Worm (Caenorhabditis elegans) whole organism, early embryonic: ENCODE measurements around the gene mdt-26.

Experiments
- B0310.2 ChIP-seq: sonication (generic microtip); optimal IDR thresholded peaks from 2 replicates; lab custom pipeline; 2016; ENCODE audit warnings: mild to moderate bottlenecking, missing genetic modification characterization, missing compliant biosample characterization
- F13C5.2 ChIP-seq: sonication (generic microtip); optimal IDR thresholded peaks from 2 replicates; lab custom pipeline; 2017; ENCODE audit warnings: mild to moderate bottlenecking, missing genetic modification characterization, inconsistent platforms, missing compliant biosample characterization
- aly-1 ChIP-seq: sonication (generic microtip); optimal IDR thresholded peaks from 2 replicates; lab custom pipeline; 2016; ENCODE audit warnings: missing genetic modification characterization, missing compliant biosample characterization
- ama-1 ChIP-seq: fragments of 150-350 bp; optimal IDR thresholded peaks from 2 replicates; lab custom pipeline; 2014
- ceh-13 ChIP-seq: fragments of 200-800 bp; sonication (Bioruptor generic); optimal IDR thresholded peaks from 2 replicates; lab custom pipeline; 2018; ENCODE audit warnings: mild to moderate bottlenecking, missing genetic modification characterization, missing compliant biosample characterization
- ceh-36 ChIP-seq: sonication (generic microtip); optimal IDR thresholded peaks from 2 replicates; lab custom pipeline; 2016; ENCODE audit warnings: missing genetic modification characterization, inconsistent platforms, missing compliant biosample characterization
- ets-7 ChIP-seq: sonication (generic microtip); optimal IDR thresholded peaks from 2 replicates; lab custom pipeline; 2016; ENCODE audit warnings: missing genotype, missing genetic modification characterization, missing compliant biosample characterization
- flt-1 ChIP-seq: fragments of 200-800 bp; sonication (Bioruptor generic); IDR thresholded peaks from 2 replicates; pipeline ENCODE4 v1.3.6; 2022; ENCODE audit warnings: missing genetic modification characterization, missing compliant biosample characterization
- hmbx-1 ChIP-seq: sonication (generic microtip); optimal IDR thresholded peaks from 2 replicates; lab custom pipeline; 2016; ENCODE audit warnings: mild to moderate bottlenecking, missing genetic modification characterization, missing compliant biosample characterization
- hmg-4 ChIP-seq: fragments of 200-800 bp; sonication (Bioruptor generic); optimal IDR thresholded peaks from 2 replicates; lab custom pipeline; 2018; ENCODE audit warnings: mild to moderate bottlenecking, missing genetic modification characterization, missing compliant biosample characterization
- hnd-1 ChIP-seq: sonication (generic microtip); optimal IDR thresholded peaks from 2 replicates; lab custom pipeline; 2016; ENCODE audit warnings: missing genetic modification characterization, missing compliant biosample characterization
- pes-1 ChIP-seq: fragments of 200-800 bp; sonication (Bioruptor generic); IDR thresholded peaks from 2 replicates; pipeline ENCODE4 v1.3.6; 2022; ENCODE audit warnings: missing genetic modification reagents, missing genetic modification characterization, missing compliant biosample characterization
- scrt-1 ChIP-seq: fragments of 200-800 bp; sonication (Bioruptor generic); IDR thresholded peaks from 2 replicates; pipeline ENCODE4 v1.3.6; 2022; ENCODE audit warnings: missing genetic modification characterization, missing compliant biosample characterization
- sea-1 ChIP-seq: fragments of 200-800 bp; sonication (Bioruptor generic); conservative IDR thresholded peaks from 2 replicates; pipeline ENCODE4 v1.3.6; 2022; ENCODE audit warnings: missing genetic modification characterization, missing compliant biosample characterization
- tbx-11 ChIP-seq: fragments of 200-800 bp; sonication (Bioruptor generic); IDR thresholded peaks from 2 replicates; pipeline ENCODE4 v1.3.6; 2022; ENCODE audit warnings: missing genetic modification characterization, missing compliant biosample characterization
- tbx-37 ChIP-seq: fragments of 200-800 bp; sonication (Bioruptor generic); conservative IDR thresholded peaks from 2 replicates; pipeline ENCODE4 v1.3.6; 2022; ENCODE audit warnings: missing genetic modification reagents, missing genetic modification characterization, missing compliant biosample characterization
- tra-4 ChIP-seq: sonication (generic microtip); optimal IDR thresholded peaks from 2 replicates; lab custom pipeline; 2017; ENCODE audit warnings: missing genetic modification characterization, missing compliant biosample characterization

Gene mdt-26

ce11 chrII:5667540-5667939 is 6.6 kb downstream of the mdt-26 start:
- TF ChIP-seq hmg-4 (GFP tag; lab: Kevin White, UChicago) (peak; percentile 74), sea-1 (no peak), hmbx-1 (tag; lab: Kevin White, UChicago) (no peak), F13C5.2 (no peak), ceh-36 (tag; lab: Kevin White, UChicago) (peak; percentile 65), tbx-37 (GFP tag; lab: Robert Waterston, UW) (no peak), hnd-1 (no peak), pes-1 (GFP tag; lab: Robert Waterston, UW) (no peak), B0310.2 (peak; percentile 10), scrt-1 (GFP tag; lab: Robert Waterston, UW) (no peak), flt-1 (GFP tag; lab: Robert Waterston, UW) (no peak; the same call in 1 of the 2 replicates), tbx-11 (GFP tag; lab: Robert Waterston, UW) (peak; percentile 63; the same call in 1 of the 2 replicates), ceh-13 (GFP tag; lab: Kevin White, UChicago) (peak; percentile 43)

- no peak for TF ChIP-seq F13C5.2
- TF ChIP-seq flt-1 (GFP tag; lab: Robert Waterston, UW) = no peak
- no peak for TF ChIP-seq tbx-11 (GFP tag; lab: Robert Waterston, UW)
- no peak for TF ChIP-seq tbx-37 (GFP tag; lab: Robert Waterston, UW)
- TF ChIP-seq ets-7 (tag; lab: Kevin White, UChicago) = no peak
- no peak for TF ChIP-seq pes-1 (GFP tag; lab: Robert Waterston, UW)
These were observed 7.8 kb downstream of the mdt-26 start, which contains the start of gene C25H3.7 for ce11 chrII:5668830-5669229. Gene C25H3.7 (minus strand): TSS chrII:5668930.

ce11 chrII:5669580-5669979 is 8.6 kb downstream of the mdt-26 start, which contains the start of gene C25H3.17:
Gene C25H3.17 (minus strand): TSS chrII:5669680.
- TF ChIP-seq hmbx-1 (tag; lab: Kevin White, UChicago) = no peak
- no peak for TF ChIP-seq tbx-11 (GFP tag; lab: Robert Waterston, UW)
- no peak for TF ChIP-seq ceh-13 (GFP tag; lab: Kevin White, UChicago)
- TF ChIP-seq hnd-1 = no peak
- TF ChIP-seq F13C5.2 = no peak
- no peak for TF ChIP-seq tra-4 (tag; lab: Kevin White, UChicago)
- no peak for TF ChIP-seq tbx-37 (GFP tag; lab: Robert Waterston, UW)
- TF ChIP-seq scrt-1 (GFP tag; lab: Robert Waterston, UW) = no peak
- TF ChIP-seq hmg-4 (GFP tag; lab: Kevin White, UChicago) = no peak
- TF ChIP-seq flt-1 (GFP tag; lab: Robert Waterston, UW) = no peak
- TF ChIP-seq sea-1 = no peak
- no peak for TF ChIP-seq ama-1 (lab: Kevin White, UChicago)
- no peak for TF ChIP-seq ets-7 (tag; lab: Kevin White, UChicago)

ce11 chrII:5680703-5681102 is 19.7 kb downstream of the mdt-26 start, which contains the start of gene flp-27:
Gene flp-27 (plus strand): TSS chrII:5681003.
- TF ChIP-seq pes-1 (GFP tag; lab: Robert Waterston, UW) (no peak), hmbx-1 (tag; lab: Kevin White, UChicago) (no peak), B0310.2 (no peak), flt-1 (GFP tag; lab: Robert Waterston, UW) (no peak), scrt-1 (GFP tag; lab: Robert Waterston, UW) (no peak), ama-1 (lab: Kevin White, UChicago) (no peak), aly-1 (no peak), tbx-37 (GFP tag; lab: Robert Waterston, UW) (no peak), tra-4 (tag; lab: Kevin White, UChicago) (no peak), hnd-1 (no peak), ceh-13 (GFP tag; lab: Kevin White, UChicago) (no peak), F13C5.2 (no peak), ets-7 (tag; lab: Kevin White, UChicago) (no peak)

ce11 chrII:5688959-5689358 is 28.0 kb downstream of the mdt-26 start, which contains the start of gene C25H3.11:
Gene C25H3.11 (minus strand): TSS chrII:5689040.
- TF ChIP-seq ets-7 (tag; lab: Kevin White, UChicago) = no peak
- TF ChIP-seq tra-4 (tag; lab: Kevin White, UChicago) = no peak
- TF ChIP-seq sea-1 = no peak
- no peak for TF ChIP-seq tbx-11 (GFP tag; lab: Robert Waterston, UW)
- TF ChIP-seq flt-1 (GFP tag; lab: Robert Waterston, UW) = no peak
- TF ChIP-seq pes-1 (GFP tag; lab: Robert Waterston, UW) = no peak
- TF ChIP-seq tbx-37 (GFP tag; lab: Robert Waterston, UW) = no peak
- no peak for TF ChIP-seq hmbx-1 (tag; lab: Kevin White, UChicago)
- no peak for TF ChIP-seq B0310.2
- TF ChIP-seq hmg-4 (GFP tag; lab: Kevin White, UChicago) = no peak
- no peak for TF ChIP-seq aly-1
- no peak for TF ChIP-seq F13C5.2
- no peak for TF ChIP-seq ceh-13 (GFP tag; lab: Kevin White, UChicago)
- TF ChIP-seq scrt-1 (GFP tag; lab: Robert Waterston, UW) = no peak
- TF ChIP-seq ceh-36 (tag; lab: Kevin White, UChicago) = no peak
- TF ChIP-seq hnd-1 = no peak

ce11 chrII:5691216-5691771 is 30.3 kb downstream of the mdt-26 start, which contains the start of the genes ndub-5 and eif-2D:
Gene ndub-5 (minus strand): TSS chrII:5691353.
Gene eif-2D (plus strand): TSS chrII:5691721.
- peak; percentile 46 for TF ChIP-seq F13C5.2
- 0 out of 2 replicates have a peak, but pooled peaks have one; percentile 23 for TF ChIP-seq flt-1 (GFP tag; lab: Robert Waterston, UW)
- TF ChIP-seq sea-1 = no peak
- TF ChIP-seq ceh-36 (tag; lab: Kevin White, UChicago) = no peak

- TF ChIP-seq B0310.2 = no peak
- no peak for TF ChIP-seq hmbx-1 (tag; lab: Kevin White, UChicago)
- TF ChIP-seq ceh-36 (tag; lab: Kevin White, UChicago) = no peak
- no peak for TF ChIP-seq ceh-13 (GFP tag; lab: Kevin White, UChicago)
- TF ChIP-seq hnd-1 = no peak
- TF ChIP-seq pes-1 (GFP tag; lab: Robert Waterston, UW) = no peak
- TF ChIP-seq F13C5.2 = no peak
- no peak for TF ChIP-seq tbx-11 (GFP tag; lab: Robert Waterston, UW)
- no peak for TF ChIP-seq scrt-1 (GFP tag; lab: Robert Waterston, UW)
- TF ChIP-seq tbx-37 (GFP tag; lab: Robert Waterston, UW) = no peak
- TF ChIP-seq hmg-4 (GFP tag; lab: Kevin White, UChicago) = no peak
- TF ChIP-seq ets-7 (tag; lab: Kevin White, UChicago) = no peak
- TF ChIP-seq flt-1 (GFP tag; lab: Robert Waterston, UW) = no peak
- TF ChIP-seq sea-1 = no peak
- TF ChIP-seq ama-1 (lab: Kevin White, UChicago) = no peak
- no peak for TF ChIP-seq aly-1
- TF ChIP-seq tra-4 (tag; lab: Kevin White, UChicago) = no peak
These were observed 32.9 kb downstream of the mdt-26 start, which contains the start of gene C25H3.3 for ce11 chrII:5693893-5694292. Gene C25H3.3 (plus strand): TSS chrII:5694193.
